Fruit fly (Drosophila melanogaster): ENCODE results near the gene trh.

trh gene

dm6 chr3L:377222-378071, 15.0 kb downstream of the trh start (continued):
- TF ChIP-seq Hmx (GFP tag; optimal IDR thresholded peaks at IDR 0.05) (peak; percentile 14), ems (GFP tag; optimal IDR thresholded peaks at IDR 0.05) (peak; percentile 25), ssp (GFP tag; IDR thresholded peaks at IDR 0.05) (peak; percentile 59), vvl (GFP tag; IDR thresholded peaks at IDR 0.05) (peak; percentile 46; the same call in 1 of the 2 replicates), run (tag; optimal IDR thresholded peaks at IDR 0.05) (peak; percentile 84), Hmr (GFP tag; optimal IDR thresholded peaks at IDR 0.05) (peak; percentile 96), CG2120 (GFP tag; optimal IDR thresholded peaks at IDR 0.05) (peak; percentile 74), toy (GFP tag; IDR thresholded peaks at IDR 0.05) (peak; percentile 58; the same call in 1 of the 2 replicates), chinmo (GFP tag; IDR thresholded peaks at IDR 0.05; ENCODE audit: partially characterized antibody) (no peak), Abd-B (GFP tag; optimal IDR thresholded peaks at IDR 0.05) (peak; percentile 65), sob (GFP tag; IDR thresholded peaks at IDR 0.05) (peak; percentile 74), Rfx (GFP tag; IDR thresholded peaks at IDR 0.05) (peak; percentile 79), Pdp1 (GFP tag; optimal IDR thresholded peaks at IDR 0.05) (peak in 1 of 2 experiments; percentile 49), CG1529 (GFP tag; optimal IDR thresholded peaks at IDR 0.05) (peak; percentile 89), CG11696 (GFP tag; IDR thresholded peaks at IDR 0.05) (peak; percentile 50; the same call in 1 of the 2 replicates), Hand (GFP tag; optimal IDR thresholded peaks at IDR 0.05) (peak; percentile 94), Gsc (GFP tag; IDR thresholded peaks at IDR 0.05) (no peak), CG3726 (GFP tag; IDR thresholded peaks at IDR 0.05) (peak; percentile 63; the same call in 2 of the 3 replicates), corto (GFP tag; optimal IDR thresholded peaks at IDR 0.05) (no peak), CG4282 (GFP tag; optimal IDR thresholded peaks at IDR 0.05) (no peak), CG15011 (GFP tag; optimal IDR thresholded peaks at IDR 0.05) (peak; percentile 83), ranshi (GFP tag; IDR thresholded peaks at IDR 0.05) (peak; percentile 78), CG6175 (GFP tag; IDR thresholded peaks at IDR 0.05) (0 out of 3 replicates have a peak, but pooled peaks have one; percentile 39), schlank (tag; optimal IDR thresholded peaks at IDR 0.05) (peak; percentile 65), Atf-2 (GFP tag; optimal IDR thresholded peaks at IDR 0.05) (no peak), Nf-YB (GFP tag; optimal IDR thresholded peaks at IDR 0.05) (no peak), crc (GFP tag; optimal IDR thresholded peaks at IDR 0.05) (no peak), CG12942 (GFP tag; optimal IDR thresholded peaks at IDR 0.05) (peak; percentile 69), Myb (GFP tag; optimal IDR thresholded peaks at IDR 0.05) (no peak), slp2 (GFP tag; optimal IDR thresholded peaks at IDR 0.05) (peak; percentile 12), CG2129 (GFP tag; IDR thresholded peaks at IDR 0.05; ENCODE audit: partially characterized antibody) (0 out of 2 replicates have a peak, but pooled peaks have one; percentile 19), CG1024 (GFP tag; IDR thresholded peaks at IDR 0.05) (no peak; the same call in 1 of the 2 replicates), CG2202 (tag; optimal IDR thresholded peaks at IDR 0.05) (peak; percentile 84), CG13894 (tag; optimal IDR thresholded peaks at IDR 0.05) (peak; percentile 90), CG31388 (GFP tag; optimal IDR thresholded peaks at IDR 0.05) (no peak), CG42726 (GFP tag; IDR thresholded peaks at IDR 0.05; ENCODE audit: partially characterized antibody) (no peak), inv (GFP tag; IDR thresholded peaks at IDR 0.05; ENCODE audit: partially characterized antibody) (no peak), Six4 (GFP tag; optimal IDR thresholded peaks at IDR 0.05) (peak; percentile 76), GATAe (GFP tag; conservative IDR thresholded peaks at IDR 0.05) (no peak), CG12071 (GFP tag; optimal IDR thresholded peaks at IDR 0.05) (peak; percentile 44), CG8478 (optimal IDR thresholded peaks at IDR 0.05) (peak; percentile 76), lola (GFP tag; optimal IDR thresholded peaks at IDR 0.05) (peak in 1 of 3 experiments; percentile 95), Nf-YC (tag; optimal IDR thresholded peaks at IDR 0.05) (no peak), rib (GFP tag; IDR thresholded peaks at IDR 0.05) (no peak), Dp (GFP tag; optimal IDR thresholded peaks at IDR 0.05) (peak; percentile 13), cato (GFP tag; optimal IDR thresholded peaks at IDR 0.05; ENCODE audit: borderline replicate concordance) (peak; percentile 52), Hr51 (GFP tag; optimal IDR thresholded peaks at IDR 0.05) (peak; percentile 26 to 93), CG16863 (GFP tag; optimal IDR thresholded peaks at IDR 0.05) (no peak)
